Fruit fly (Drosophila melanogaster) whole organism, embryonic: ENCODE measurements around the gene TfIIFbeta.

Source experiments
- Atf-2 ChIP-seq: fragments of 200-800 bp; sonication (Bioruptor generic); optimal IDR thresholded peaks from 2 replicates; lab custom pipeline; 2016; ENCODE audit warnings: missing biosample characterization, missing genetic modification characterization
- B-H1 ChIP-seq: fragments of 200-800 bp; sonication (Bioruptor generic); IDR thresholded peaks from 3 replicates; pipeline ENCODE4 v1.3.6; 2022; ENCODE audit warnings: missing biosample characterization, missing genetic modification characterization
- Blimp-1 ChIP-seq: fragments of 200-800 bp; sonication (Bioruptor generic); optimal IDR thresholded peaks from 3 replicates; lab custom pipeline; 2018; ENCODE audit warnings: missing biosample characterization, missing genetic modification characterization, mild to moderate bottlenecking, moderate library complexity, missing genetic modification reagents
- CG11247 ChIP-seq: fragments of 200-800 bp; sonication (Bioruptor generic); IDR thresholded peaks from 2 replicates; pipeline ENCODE4 v1.3.6; 2022; ENCODE audit warnings: missing biosample characterization, missing genetic modification characterization
- CG11695 ChIP-seq: fragments of 200-800 bp; sonication (Bioruptor generic); IDR thresholded peaks from 3 replicates; pipeline ENCODE4 v1.3.6; 2022; ENCODE audit warnings: missing biosample characterization, missing genetic modification characterization
- CG12155 ChIP-seq: fragments of 200-800 bp; sonication (Bioruptor generic); optimal IDR thresholded peaks from 3 replicates; lab custom pipeline; 2016; ENCODE audit warnings: missing biosample characterization, missing genetic modification characterization
- CG14710 ChIP-seq: fragments of 200-800 bp; sonication (Bioruptor generic); optimal IDR thresholded peaks from 3 replicates; lab custom pipeline; 2019; ENCODE audit warnings: missing biosample characterization, mild to moderate bottlenecking, missing genetic modification characterization, moderate library complexity
- CG2120 ChIP-seq: fragments of 200-800 bp; sonication (Bioruptor generic); optimal IDR thresholded peaks from 3 replicates; lab custom pipeline; 2016; ENCODE audit warnings: missing biosample characterization, missing genetic modification characterization
- CG32767 ChIP-seq: fragments of 200-800 bp; sonication (Bioruptor generic); IDR thresholded peaks from 2 replicates; pipeline ENCODE4 v1.3.6; 2022; ENCODE audit warnings: missing biosample characterization, missing genetic modification characterization
- CG3847 ChIP-seq: fragments of 200-800 bp; sonication (Bioruptor generic); IDR thresholded peaks from 2 replicates; pipeline ENCODE4 v1.3.6; 2022; ENCODE audit warnings: missing biosample characterization, missing genetic modification characterization
- CG6272 ChIP-seq: fragments of 200-800 bp; sonication (Bioruptor generic); IDR thresholded peaks from 2 replicates; pipeline ENCODE4 v1.3.6; 2022; ENCODE audit warnings: missing biosample characterization, missing genetic modification characterization
- CG6683 ChIP-seq: fragments of 200-800 bp; sonication (Bioruptor generic); optimal IDR thresholded peaks from 2 replicates; lab custom pipeline; 2017; ENCODE audit warnings: missing biosample characterization, mild to moderate bottlenecking, missing genetic modification characterization, missing genetic modification reagents
- CG6813 ChIP-seq: fragments of 200-800 bp; sonication (Bioruptor generic); optimal IDR thresholded peaks from 2 replicates; lab custom pipeline; 2017; ENCODE audit warnings: missing biosample characterization, missing genetic modification characterization, mild to moderate bottlenecking, moderate library complexity, missing genetic modification reagents
- CG7271 ChIP-seq: fragments of 200-800 bp; sonication (Bioruptor generic); optimal IDR thresholded peaks from 2 replicates; lab custom pipeline; 2018; ENCODE audit warnings: missing biosample characterization, mild to moderate bottlenecking, missing genetic modification characterization, moderate library complexity
- CG7745 ChIP-seq: fragments of 200-800 bp; sonication (Bioruptor generic); optimal IDR thresholded peaks from 2 replicates; lab custom pipeline; 2018; ENCODE audit warnings: missing biosample characterization, mild to moderate bottlenecking, missing genetic modification characterization, moderate library complexity
- CG8388 ChIP-seq: fragments of 200-800 bp; sonication (Bioruptor generic); optimal IDR thresholded peaks from 2 replicates; lab custom pipeline; 2019; ENCODE audit warnings: missing biosample characterization, mild to moderate bottlenecking, missing genetic modification characterization, moderate library complexity
- Chrac-16 ChIP-seq: fragments of 200-800 bp; sonication (Bioruptor generic); optimal IDR thresholded peaks from 3 replicates; lab custom pipeline; 2016; ENCODE audit warnings: missing biosample characterization, missing genetic modification characterization
- D ChIP-seq, 2 experiments: fragments of 200-800 bp in 1 of 2; fragments of >200 bp in 1 of 2; sonication (Bioruptor generic) in 1 of 2; optimal IDR thresholded peaks; 2 replicates in 1 of 2; 3 replicates in 1 of 2; lab custom pipeline; 2017; ENCODE audit warnings: mild to moderate bottlenecking in 1 of 2, missing biosample characterization in 1 of 2, missing genetic modification characterization in 1 of 2, missing genetic modification reagents in 1 of 2
- Hmr ChIP-seq: fragments of 200-800 bp; sonication (Bioruptor generic); optimal IDR thresholded peaks from 3 replicates; lab custom pipeline; 2017; ENCODE audit warnings: mild to moderate bottlenecking, missing biosample characterization, missing genetic modification reagents, missing genetic modification characterization
- Hr78 ChIP-seq, 2 experiments: fragments of 200-800 bp in 1 of 2; fragments of >200 bp in 1 of 2; sonication (Bioruptor generic) in 1 of 2; optimal IDR thresholded peaks; 2 replicates each; lab custom pipeline; 2017 to 2019; ENCODE audit warnings: missing biosample characterization in 2 of 2, missing genetic modification characterization in 2 of 2, mild to moderate bottlenecking in 1 of 2, moderate library complexity in 1 of 2
- Mad ChIP-seq: fragments of 200-800 bp; sonication (Bioruptor generic); optimal IDR thresholded peaks from 2 replicates; lab custom pipeline; 2016; ENCODE audit warnings: missing biosample characterization, missing genetic modification characterization
- Meics ChIP-seq: fragments of 200-800 bp; sonication (Bioruptor generic); optimal IDR thresholded peaks from 2 replicates; lab custom pipeline; 2017; ENCODE audit warnings: missing biosample characterization, mild to moderate bottlenecking, missing genetic modification characterization
- Mrtf ChIP-seq: fragments of 200-800 bp; sonication (Bioruptor generic); IDR thresholded peaks from 3 replicates; pipeline ENCODE4 v1.3.6; 2022; ENCODE audit warnings: missing biosample characterization, missing genetic modification characterization
- NC2β ChIP-seq: fragments of 200-800 bp; sonication (Bioruptor generic); optimal IDR thresholded peaks from 2 replicates; lab custom pipeline; 2016; ENCODE audit warnings: missing biosample characterization, missing genetic modification characterization
- Ptx1 ChIP-seq: fragments of 200-800 bp; sonication (Bioruptor generic); IDR thresholded peaks from 2 replicates; pipeline ENCODE4 v1.3.6; 2022; ENCODE audit warnings: missing biosample characterization, missing genetic modification characterization
- Rfx ChIP-seq: fragments of 200-800 bp; sonication (Bioruptor generic); IDR thresholded peaks from 2 replicates; pipeline ENCODE4 v1.3.6; 2022; ENCODE audit warnings: missing biosample characterization, missing genetic modification characterization
- Sry-β ChIP-seq: fragments of 200-800 bp; sonication (Bioruptor generic); optimal IDR thresholded peaks from 2 replicates; lab custom pipeline; 2018; ENCODE audit warnings: missing biosample characterization, mild to moderate bottlenecking, missing genetic modification characterization, moderate library complexity
- Xbp1 ChIP-seq: fragments of 200-800 bp; sonication (Bioruptor generic); optimal IDR thresholded peaks from 3 replicates; lab custom pipeline; 2016; ENCODE audit warnings: missing biosample characterization, mild to moderate bottlenecking, missing genetic modification characterization
- caup ChIP-seq: fragments of 200-800 bp; sonication (Bioruptor generic); optimal IDR thresholded peaks from 3 replicates; lab custom pipeline; 2017; ENCODE audit warnings: missing biosample characterization, mild to moderate bottlenecking, missing genetic modification characterization, moderate library complexity; ENCODE audit not compliant: severe bottlenecking
- cwo ChIP-seq: fragments of 200-800 bp; sonication (Bioruptor generic); optimal IDR thresholded peaks from 3 replicates; lab custom pipeline; 2017; ENCODE audit warnings: missing biosample characterization, missing genetic modification characterization, mild to moderate bottlenecking, moderate library complexity, missing genetic modification reagents
- dati ChIP-seq: fragments of 200-800 bp; sonication (Bioruptor generic); IDR thresholded peaks from 2 replicates; pipeline ENCODE4 v1.3.6; 2022; ENCODE audit warnings: missing biosample characterization, missing genetic modification characterization
- emc ChIP-seq: fragments of 200-800 bp; sonication (Bioruptor generic); optimal IDR thresholded peaks from 2 replicates; lab custom pipeline; 2016; ENCODE audit warnings: missing biosample characterization, missing genetic modification characterization
- kni ChIP-seq: fragments of 200-800 bp; sonication (Bioruptor generic); optimal IDR thresholded peaks from 3 replicates; lab custom pipeline; 2017; ENCODE audit warnings: mild to moderate bottlenecking, missing biosample characterization, missing genetic modification reagents, missing genetic modification characterization
- lmd ChIP-seq: fragments of 200-800 bp; sonication (Bioruptor generic); IDR thresholded peaks from 2 replicates; pipeline ENCODE4 v1.3.6; 2022; ENCODE audit warnings: missing biosample characterization, missing genetic modification characterization
- lov ChIP-seq, 2 experiments: fragments of 200-800 bp in 1 of 2; fragments of >200 bp in 1 of 2; sonication (Bioruptor generic) in 1 of 2; IDR thresholded peaks in 1 of 2; optimal IDR thresholded peaks in 1 of 2; 2 replicates in 1 of 2; 3 replicates in 1 of 2; pipeline versions ENCODE4 v1.3.6 to Lab custom; 2017 to 2022; ENCODE audit warnings: missing biosample characterization in 1 of 2, missing genetic modification characterization in 1 of 2
- luna ChIP-seq: fragments of 200-800 bp; sonication (Bioruptor generic); optimal IDR thresholded peaks from 2 replicates; lab custom pipeline; 2016; ENCODE audit warnings: missing biosample characterization, missing genetic modification characterization
- mld ChIP-seq: fragments of 200-800 bp; sonication (Bioruptor generic); IDR thresholded peaks from 3 replicates; pipeline ENCODE4 v1.3.6; 2022; ENCODE audit warnings: missing biosample characterization, missing genetic modification characterization; ENCODE audit not compliant: partially characterized antibody
- peb ChIP-seq: fragments of 200-800 bp; sonication (Bioruptor generic); IDR thresholded peaks from 2 replicates; pipeline ENCODE4 v1.3.6; 2022; ENCODE audit warnings: missing biosample characterization, missing genetic modification characterization
- pfk ChIP-seq: fragments of 200-800 bp; sonication (Bioruptor generic); optimal IDR thresholded peaks from 2 replicates; lab custom pipeline; 2018; ENCODE audit warnings: missing biosample characterization, mild to moderate bottlenecking, missing genetic modification characterization, moderate library complexity
- pum ChIP-seq: fragments of 200-800 bp; sonication (Bioruptor generic); optimal IDR thresholded peaks from 2 replicates; lab custom pipeline; 2016; ENCODE audit warnings: missing biosample characterization, missing genetic modification characterization
- ranshi ChIP-seq: fragments of 200-800 bp; sonication (Bioruptor generic); IDR thresholded peaks from 2 replicates; pipeline ENCODE4 v1.3.6; 2022; ENCODE audit warnings: missing biosample characterization, missing genetic modification characterization
- salm ChIP-seq: fragments of 200-800 bp; sonication (Bioruptor generic); optimal IDR thresholded peaks from 2 replicates; lab custom pipeline; 2018; ENCODE audit warnings: missing biosample characterization, mild to moderate bottlenecking, missing genetic modification characterization
- tio ChIP-seq: fragments of 200-800 bp; sonication (Bioruptor generic); optimal IDR thresholded peaks from 2 replicates; lab custom pipeline; 2017; ENCODE audit warnings: missing biosample characterization, missing genetic modification characterization, inconsistent platforms
- wek ChIP-seq: fragments of 200-800 bp; sonication (Bioruptor generic); optimal IDR thresholded peaks from 3 replicates; lab custom pipeline; 2018; ENCODE audit warnings: missing biosample characterization, mild to moderate bottlenecking, missing genetic modification characterization, moderate library complexity
- zen ChIP-seq: fragments of 200-800 bp; sonication (Bioruptor generic); optimal IDR thresholded peaks from 3 replicates; lab custom pipeline; 2018; ENCODE audit warnings: missing biosample characterization, mild to moderate bottlenecking, missing genetic modification characterization, moderate library complexity
- zfh1 ChIP-seq: fragments of 200-800 bp; sonication (Bioruptor generic); IDR thresholded peaks from 3 replicates; pipeline ENCODE4 v1.3.6; 2022; ENCODE audit warnings: missing biosample characterization, missing genetic modification characterization
- zfh2 ChIP-seq: fragments of 200-800 bp; sonication (Bioruptor generic); optimal IDR thresholded peaks from 2 replicates; lab custom pipeline; 2016; ENCODE audit warnings: missing biosample characterization, missing genetic modification characterization

TfIIFbeta gene

DNA sequence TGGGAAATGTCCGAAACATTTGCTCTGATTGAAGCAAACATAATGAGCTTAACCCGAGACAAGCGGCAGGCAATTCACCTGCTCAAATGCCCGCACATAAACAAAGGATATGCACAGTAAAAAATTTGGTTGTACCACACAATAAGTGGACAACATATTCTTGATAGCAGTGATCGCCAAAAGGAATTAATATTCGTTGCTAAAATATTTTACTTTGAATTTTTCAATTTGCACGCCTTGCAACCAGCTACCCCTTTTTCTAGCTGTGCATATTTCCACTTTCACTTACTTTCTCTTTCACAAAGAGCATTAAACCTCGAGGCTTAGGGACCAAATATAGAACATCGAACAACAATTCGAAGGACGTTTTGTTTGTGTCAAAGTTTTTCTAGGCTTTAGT lies 20.0 kb downstream of the TfIIFbeta start (continued):
- TF ChIP-seq lmd (GFP tag; lab: Robert Waterston, UW) (peak; percentile 25; the same call in 1 of the 2 replicates), CG11695 (0 out of 3 replicates have a peak, but pooled peaks have one; percentile 32), Ptx1 (peak; percentile 9; the same call in 1 of the 2 replicates), Atf-2 (GFP tag; lab: Kevin White, UChicago) (no peak), Mrtf (GFP tag; lab: Robert Waterston, UW) (0 out of 3 replicates have a peak, but pooled peaks have one; percentile 12), CG32767 (GFP tag; lab: Robert Waterston, UW) (0 out of 2 replicates have a peak, but pooled peaks have one; percentile 14), CG11247 (0 out of 2 replicates have a peak, but pooled peaks have one; percentile 28), CG6813 (no peak), Xbp1 (GFP tag; lab: Kevin White, UChicago) (peak; percentile 3), Rfx (GFP tag; lab: Robert Waterston, UW) (peak; percentile 60), ranshi (GFP tag; lab: Robert Waterston, UW) (peak; percentile 30; the same call in 1 of the 2 replicates), Meics (peak; percentile 23), lov (optimal IDR thresholded peaks at IDR 0.05; lab: Kevin White, UChicago) (no peak), lov (GFP tag; IDR thresholded peaks at IDR 0.05; lab: Robert Waterston, UW) (no peak), CG2120 (GFP tag; lab: Kevin White, UChicago) (peak; percentile 45), CG6683 (GFP tag; lab: Kevin White, UChicago) (no peak), CG14710 (tag; lab: Kevin White, UChicago) (no peak), CG6272 (GFP tag; lab: Robert Waterston, UW) (0 out of 2 replicates have a peak, but pooled peaks have one; percentile 16), Hmr (GFP tag; lab: Kevin White, UChicago) (peak; percentile 8)

dm6 chr3R:10735857-10736256 lies 31.7 kb downstream of the TfIIFbeta start, which contains the start of gene tomboy20:
tomboy20 (minus strand) TSS chr3R:10735957.
- no peak for TF ChIP-seq wek (GFP tag; lab: Kevin White, UChicago)
- no peak for TF ChIP-seq tio (GFP tag; lab: Kevin White, UChicago)
- no peak for TF ChIP-seq Blimp-1 (GFP tag; lab: Kevin White, UChicago)
- TF ChIP-seq Sry-β (GFP tag; lab: Kevin White, UChicago), result no peak
- no peak for TF ChIP-seq zfh2 (GFP tag; lab: Kevin White, UChicago)
- no peak for TF ChIP-seq caup (GFP tag; lab: Kevin White, UChicago)
- TF ChIP-seq Chrac-16 (GFP tag; lab: Kevin White, UChicago), result no peak
- no peak for TF ChIP-seq kni
- no peak for TF ChIP-seq D (optimal IDR thresholded peaks at IDR 0.05; lab: Kevin White, UChicago)
- no peak for TF ChIP-seq D (GFP tag; optimal IDR thresholded peaks at IDR 0.05; lab: Kevin White, UChicago)
- no peak for TF ChIP-seq mld (GFP tag; lab: Robert Waterston, UW)
- TF ChIP-seq dati (GFP tag; lab: Robert Waterston, UW), result no peak
- TF ChIP-seq B-H1 (GFP tag; lab: Robert Waterston, UW), result no peak
- no peak for TF ChIP-seq ranshi (GFP tag; lab: Robert Waterston, UW)
- TF ChIP-seq emc (GFP tag; lab: Kevin White, UChicago), result no peak
- no peak for TF ChIP-seq cwo (GFP tag; lab: Kevin White, UChicago)
- TF ChIP-seq peb (GFP tag; lab: Robert Waterston, UW), result no peak
- TF ChIP-seq pfk (GFP tag; lab: Kevin White, UChicago), result no peak
- no peak for TF ChIP-seq zfh1 (GFP tag; lab: Robert Waterston, UW)
- TF ChIP-seq, all 482 proteins: peak for 0

- TF ChIP-seq pum (GFP tag; lab: Kevin White, UChicago), result no peak
- TF ChIP-seq zen, result no peak
- no peak for TF ChIP-seq salm (tag; lab: Kevin White, UChicago)
- TF ChIP-seq Meics, result peak; percentile 7
- no peak for TF ChIP-seq NC2β (GFP tag; lab: Kevin White, UChicago)
- TF ChIP-seq Mad, result no peak
- TF ChIP-seq CG8388, result no peak
- TF ChIP-seq Hr78 (GFP tag; optimal IDR thresholded peaks at IDR 0.05; lab: Kevin White, UChicago), result no peak
- no peak for TF ChIP-seq luna (GFP tag; lab: Kevin White, UChicago)
- no peak for TF ChIP-seq CG7271
- TF ChIP-seq CG3847, result no peak
- TF ChIP-seq CG12155 (GFP tag; lab: Kevin White, UChicago), result no peak
- TF ChIP-seq CG7745 (tag; lab: Kevin White, UChicago), result no peak
Observed at dm6 chr3R:10726714-10727113, 40.9 kb downstream of the TfIIFbeta start.
